Worm (Caenorhabditis elegans) whole organism, young adult: Measurements from ENCODE around the gene R06F6.12.

Source experiments
- B0035.1 ChIP-seq: sonication (generic microtip); optimal IDR thresholded peaks from 2 replicates; lab custom pipeline; 2016; ENCODE audit warnings: missing genetic modification characterization, mild to moderate bottlenecking, missing compliant biosample characterization, missing genotype, missing genetic modification reagents
- C06A6.2 ChIP-seq: fragments of 200-800 bp; sonication (Bioruptor generic); conservative IDR thresholded peaks from 2 replicates; pipeline ENCODE4 v1.3.6; 2022; ENCODE audit warnings: missing genetic modification characterization, missing compliant biosample characterization
- C17E4.6 ChIP-seq: fragments of 200-800 bp; sonication (Bioruptor generic); IDR thresholded peaks from 2 replicates; pipeline ENCODE4 v1.3.6; 2022; ENCODE audit warnings: missing genetic modification reagents, missing genetic modification characterization, missing compliant biosample characterization
- D2030.7 ChIP-seq: fragments of 200-800 bp; sonication (Bioruptor generic); IDR thresholded peaks from 2 replicates; pipeline ENCODE4 v1.3.6; 2022; ENCODE audit warnings: missing genetic modification reagents, missing genetic modification characterization, missing compliant biosample characterization
- F10E7.11 ChIP-seq: sonication (generic microtip); optimal IDR thresholded peaks from 2 replicates; lab custom pipeline; 2017; ENCODE audit warnings: mild to moderate bottlenecking, missing genetic modification characterization, moderate library complexity, missing compliant biosample characterization
- F22D6.2 ChIP-seq: sonication (generic microtip); optimal IDR thresholded peaks from 2 replicates; lab custom pipeline; 2016; ENCODE audit warnings: mild to moderate bottlenecking, missing genetic modification characterization, missing compliant biosample characterization
- F33H1.4 ChIP-seq: fragments of 200-800 bp; sonication (Bioruptor generic); IDR thresholded peaks from 2 replicates; pipeline ENCODE4 v1.3.6; 2022; ENCODE audit warnings: missing genetic modification reagents, missing genetic modification characterization, missing compliant biosample characterization
- F39B2.1 ChIP-seq: fragments of 200-800 bp; sonication (Bioruptor generic); IDR thresholded peaks from 2 replicates; pipeline ENCODE4 v1.3.6; 2022; ENCODE audit warnings: missing genetic modification reagents, missing genetic modification characterization, missing compliant biosample characterization
- F55B11.4 ChIP-seq: sonication (generic microtip); optimal IDR thresholded peaks from 2 replicates; lab custom pipeline; 2016; ENCODE audit warnings: missing compliant biosample characterization, missing genetic modification characterization, borderline replicate concordance; ENCODE audit not compliant: insufficient read depth
- K12H6.12 ChIP-seq: fragments of 200-800 bp; sonication (Bioruptor generic); optimal IDR thresholded peaks from 2 replicates; lab custom pipeline; 2018; ENCODE audit warnings: mild to moderate bottlenecking, missing genetic modification characterization, missing compliant biosample characterization
- Y53F4B.3 ChIP-seq: fragments of 200-800 bp; sonication (Bioruptor generic); IDR thresholded peaks from 2 replicates; pipeline ENCODE4 v1.3.6; 2022; ENCODE audit warnings: missing genetic modification reagents, missing genetic modification characterization, missing compliant biosample characterization
- Y67H2A.10 ChIP-seq: fragments of 200-800 bp; sonication (Bioruptor generic); conservative IDR thresholded peaks from 2 replicates; pipeline ENCODE4 v1.3.6; 2022; ENCODE audit warnings: missing genetic modification reagents, missing genetic modification characterization, missing compliant biosample characterization
- Y79H2A.3 ChIP-seq: fragments of 200-800 bp; sonication (Bioruptor generic); conservative IDR thresholded peaks from 2 replicates; pipeline ENCODE4 v1.3.6; 2022; ENCODE audit warnings: missing genetic modification reagents, missing genetic modification characterization, missing compliant biosample characterization
- ZK185.1 ChIP-seq: sonication (generic microtip); optimal IDR thresholded peaks from 2 replicates; lab custom pipeline; 2016; ENCODE audit warnings: mild to moderate bottlenecking, missing genetic modification characterization, missing compliant biosample characterization; ENCODE audit not compliant: poor library complexity, severe bottlenecking
- athp-1 ChIP-seq: sonication (generic microtip); optimal IDR thresholded peaks from 2 replicates; lab custom pipeline; 2017; ENCODE audit warnings: mild to moderate bottlenecking, missing genetic modification characterization, missing compliant biosample characterization
- bed-2 ChIP-seq: fragments of 200-800 bp; sonication (Bioruptor generic); IDR thresholded peaks from 2 replicates; pipeline ENCODE4 v1.3.6; 2022; ENCODE audit warnings: missing genetic modification reagents, missing genetic modification characterization, missing compliant biosample characterization
- cebp-2 ChIP-seq: fragments of 200-800 bp; sonication (Bioruptor generic); IDR thresholded peaks from 2 replicates; pipeline ENCODE4 v1.3.6; 2022; ENCODE audit warnings: missing genetic modification characterization, missing compliant biosample characterization
- ceh-100 ChIP-seq: fragments of 200-800 bp; sonication (Bioruptor generic); IDR thresholded peaks from 2 replicates; pipeline ENCODE4 v1.3.6; 2022; ENCODE audit warnings: missing genetic modification reagents, missing genetic modification characterization, missing compliant biosample characterization
- ceh-40 ChIP-seq: fragments of 200-800 bp; sonication (Bioruptor generic); IDR thresholded peaks from 2 replicates; pipeline ENCODE4 v1.3.6; 2022; ENCODE audit warnings: missing genetic modification characterization, missing compliant biosample characterization
- ceh-79 ChIP-seq: sonication (generic microtip); optimal IDR thresholded peaks from 2 replicates; lab custom pipeline; 2017; ENCODE audit warnings: mild to moderate bottlenecking, missing genetic modification characterization, missing compliant biosample characterization
- ceh-91 ChIP-seq: fragments of 200-800 bp; sonication (Bioruptor generic); IDR thresholded peaks from 2 replicates; pipeline ENCODE4 v1.3.6; 2022; ENCODE audit warnings: missing genetic modification reagents, missing genetic modification characterization, missing compliant biosample characterization
- chd-7 ChIP-seq: sonication (generic microtip); optimal IDR thresholded peaks from 2 replicates; lab custom pipeline; 2016; ENCODE audit warnings: mild to moderate bottlenecking, missing genetic modification characterization, moderate library complexity, missing compliant biosample characterization
- dpff-1 ChIP-seq: sonication (generic microtip); optimal IDR thresholded peaks from 2 replicates; lab custom pipeline; 2017; ENCODE audit warnings: mild to moderate bottlenecking, missing genetic modification characterization, missing compliant biosample characterization
- efl-1 ChIP-seq: fragments of 150-350 bp; optimal IDR thresholded peaks from 2 replicates; lab custom pipeline; 2014; ENCODE audit warnings: missing biosample characterization, missing genetic modification reagents, missing genetic modification characterization
- ekl-4 ChIP-seq: fragments of 200-800 bp; sonication (Bioruptor generic); IDR thresholded peaks from 2 replicates; pipeline ENCODE4 v1.3.6; 2022; ENCODE audit warnings: missing genetic modification reagents, missing genetic modification characterization, missing compliant biosample characterization
- fkh-3 ChIP-seq: sonication (generic microtip); optimal IDR thresholded peaks from 2 replicates; lab custom pipeline; 2016; ENCODE audit warnings: mild to moderate bottlenecking, missing genetic modification characterization, missing compliant biosample characterization
- him-1 ChIP-seq: sonication (generic microtip); optimal IDR thresholded peaks from 2 replicates; lab custom pipeline; 2016; ENCODE audit warnings: missing genotype, missing genetic modification reagents, missing genetic modification characterization, missing compliant biosample characterization
- lin-26 ChIP-seq: fragments of 200-800 bp; sonication (Bioruptor generic); IDR thresholded peaks from 2 replicates; pipeline ENCODE4 v1.3.6; 2022; ENCODE audit warnings: missing genetic modification reagents, missing genetic modification characterization, missing compliant biosample characterization
- lin-40 ChIP-seq: sonication (generic microtip); optimal IDR thresholded peaks from 2 replicates; lab custom pipeline; 2016; ENCODE audit warnings: missing genetic modification characterization, mild to moderate bottlenecking, missing compliant biosample characterization, missing genotype, missing genetic modification reagents
- lin-54 ChIP-seq: fragments of 200-800 bp; sonication (Bioruptor generic); optimal IDR thresholded peaks from 2 replicates; lab custom pipeline; 2018; ENCODE audit warnings: mild to moderate bottlenecking, missing genetic modification characterization, missing compliant biosample characterization
- lsy-27 ChIP-seq: sonication (generic microtip); optimal IDR thresholded peaks from 2 replicates; lab custom pipeline; 2017; ENCODE audit warnings: missing genetic modification characterization, mild to moderate bottlenecking, missing compliant biosample characterization, antibody characterized with exemption, missing genotype, borderline replicate concordance; ENCODE audit not compliant: insufficient read depth
- mes-4 ChIP-seq: sonication (generic microtip); optimal IDR thresholded peaks from 2 replicates; lab custom pipeline; 2016; ENCODE audit warnings: missing genotype, missing genetic modification characterization, missing compliant biosample characterization
- mxl-1 ChIP-seq: sonication (generic microtip); optimal IDR thresholded peaks from 2 replicates; lab custom pipeline; 2016; ENCODE audit warnings: missing genetic modification characterization, missing compliant biosample characterization
- nfya-2 ChIP-seq: fragments of 200-800 bp; sonication (Bioruptor generic); IDR thresholded peaks from 2 replicates; pipeline ENCODE4 v1.3.6; 2022; ENCODE audit warnings: missing genetic modification reagents, missing genetic modification characterization, missing compliant biosample characterization
- nhr-179 ChIP-seq: sonication (generic microtip); optimal IDR thresholded peaks from 2 replicates; lab custom pipeline; 2016; ENCODE audit warnings: mild to moderate bottlenecking, missing genetic modification characterization, missing compliant biosample characterization
- nhr-27 ChIP-seq: fragments of 200-800 bp; sonication (Bioruptor generic); optimal IDR thresholded peaks from 2 replicates; lab custom pipeline; 2018; ENCODE audit warnings: mild to moderate bottlenecking, missing genetic modification characterization, moderate library complexity, missing compliant biosample characterization
- nhr-90 ChIP-seq: sonication (generic microtip); optimal IDR thresholded peaks from 2 replicates; lab custom pipeline; 2016; ENCODE audit warnings: missing genotype, mild to moderate bottlenecking, missing genetic modification characterization, missing compliant biosample characterization
- pha-4 ChIP-seq: fragments of 150-350 bp; sonication (generic microtip); optimal IDR thresholded peaks from 2 replicates; lab custom pipeline; 2014; ENCODE audit warnings: missing biosample characterization, missing genetic modification reagents, missing genetic modification characterization
- rec-8 ChIP-seq, 2 experiments: sonication (generic microtip); optimal IDR thresholded peaks; 2 replicates each; lab custom pipeline; 2016; ENCODE audit warnings: mild to moderate bottlenecking in 2 of 2, missing genetic modification characterization in 2 of 2, missing genetic modification reagents in 2 of 2, missing genotype in 2 of 2, missing biosample characterization in 1 of 2, missing compliant biosample characterization in 1 of 2, moderate library complexity in 1 of 2
- repo-1 ChIP-seq: sonication (generic microtip); optimal IDR thresholded peaks from 2 replicates; lab custom pipeline; 2017; ENCODE audit warnings: mild to moderate bottlenecking, missing genetic modification characterization, missing compliant biosample characterization
- sdz-38 ChIP-seq: sonication (generic microtip); optimal IDR thresholded peaks from 2 replicates; lab custom pipeline; 2016; ENCODE audit warnings: missing genotype, missing genetic modification characterization, missing compliant biosample characterization
- snpc-1.1 ChIP-seq: sonication (generic microtip); optimal IDR thresholded peaks from 2 replicates; lab custom pipeline; 2017; ENCODE audit warnings: missing genetic modification characterization, mild to moderate bottlenecking, missing compliant biosample characterization, antibody characterized with exemption, moderate library complexity, missing genotype, missing genetic modification reagents; ENCODE audit not compliant: insufficient read depth
- snpc-1.3 ChIP-seq: sonication (generic microtip); optimal IDR thresholded peaks from 2 replicates; lab custom pipeline; 2017; ENCODE audit warnings: missing genetic modification characterization, mild to moderate bottlenecking, missing compliant biosample characterization, antibody characterized with exemption, moderate library complexity, missing genotype, missing genetic modification reagents; ENCODE audit not compliant: insufficient read depth
- snpc-3.4 ChIP-seq: sonication (generic microtip); optimal IDR thresholded peaks from 2 replicates; lab custom pipeline; 2017; ENCODE audit warnings: missing genetic modification characterization, mild to moderate bottlenecking, missing compliant biosample characterization, antibody characterized with exemption, moderate library complexity, missing genotype, missing genetic modification reagents
- unc-130 ChIP-seq: sonication (generic microtip); optimal IDR thresholded peaks from 2 replicates; lab custom pipeline; 2016; ENCODE audit warnings: missing genetic modification reagents, missing genetic modification characterization, missing compliant biosample characterization
- zim-3 ChIP-seq: sonication (generic microtip); optimal IDR thresholded peaks from 2 replicates; lab custom pipeline; 2017; ENCODE audit warnings: mild to moderate bottlenecking, missing genetic modification characterization, moderate library complexity, missing compliant biosample characterization
- ztf-18 ChIP-seq: sonication (generic microtip); optimal IDR thresholded peaks from 2 replicates; lab custom pipeline; 2016; ENCODE audit warnings: missing genotype, mild to moderate bottlenecking, missing genetic modification characterization, missing compliant biosample characterization
- ztf-26 ChIP-seq: sonication (generic microtip); optimal IDR thresholded peaks from 2 replicates; lab custom pipeline; 2017; ENCODE audit warnings: missing genetic modification characterization, missing compliant biosample characterization

R06F6.12 gene

ce11 chrII:10840067-10840466 lies 16.2 kb upstream of the R06F6.12 start:
- TF ChIP-seq fkh-3 (peak; percentile 75), F33H1.4 (GFP tag; lab: Robert Waterston, UW) (peak; percentile 63), rec-8 (tag; optimal IDR thresholded peaks at IDR 0.05; lab: Kevin White, UChicago) (peak; percentile 76 to 94), cebp-2 (GFP tag; lab: Robert Waterston, UW) (peak; percentile 74; the same call in 1 of the 2 replicates), ZK185.1 (tag; lab: Kevin White, UChicago) (peak; percentile 91), athp-1 (tag; lab: Kevin White, UChicago) (peak; percentile 92), pha-4 (no peak), F39B2.1 (GFP tag; lab: Robert Waterston, UW) (no peak), ceh-100 (GFP tag; lab: Robert Waterston, UW) (peak; percentile 79), lsy-27 (tag; lab: Kevin White, UChicago) (peak; percentile 79), C17E4.6 (peak; percentile 76), lin-26 (GFP tag; lab: Robert Waterston, UW) (peak; percentile 92), nhr-90 (tag; lab: Kevin White, UChicago) (peak; percentile 90), nfya-2 (GFP tag; lab: Robert Waterston, UW) (no peak), ztf-26 (tag; lab: Kevin White, UChicago) (peak; percentile 79), F55B11.4 (tag; lab: Kevin White, UChicago) (no peak), Y79H2A.3 (GFP tag; lab: Robert Waterston, UW) (0 out of 2 replicates have a peak, but pooled peaks have one; percentile 29), ztf-18 (tag; lab: Kevin White, UChicago) (peak; percentile 79), zim-3 (tag; lab: Kevin White, UChicago) (peak; percentile 90), snpc-1.1 (tag; lab: Kevin White, UChicago) (peak; percentile 52), bed-2 (GFP tag; lab: Robert Waterston, UW) (0 out of 2 replicates have a peak, but pooled peaks have one; percentile 36), D2030.7 (GFP tag; lab: Robert Waterston, UW) (peak; percentile 43), F22D6.2 (tag; lab: Kevin White, UChicago) (peak; percentile 60), nhr-27 (no peak), C06A6.2 (GFP tag; lab: Robert Waterston, UW) (0 out of 2 replicates have a peak, but pooled peaks have one; percentile 36), dpff-1 (tag; lab: Kevin White, UChicago) (no peak), mes-4 (tag; lab: Kevin White, UChicago) (peak; percentile 82), lin-40 (tag; lab: Kevin White, UChicago) (peak; percentile 78), ceh-91 (GFP tag; lab: Robert Waterston, UW) (no peak), nhr-179 (tag; lab: Kevin White, UChicago) (no peak), F10E7.11 (tag; lab: Kevin White, UChicago) (no peak), unc-130 (GFP tag; lab: Kevin White, UChicago) (peak; percentile 10), sdz-38 (tag; lab: Kevin White, UChicago) (no peak), snpc-3.4 (tag; lab: Kevin White, UChicago) (peak; percentile 75), chd-7 (tag; lab: Kevin White, UChicago) (peak; percentile 84), repo-1 (tag; lab: Kevin White, UChicago) (peak; percentile 87), ceh-40 (peak; percentile 69; the same call in 1 of the 2 replicates), B0035.1 (peak; percentile 48), Y53F4B.3 (no peak), snpc-1.3 (tag; lab: Kevin White, UChicago) (peak; percentile 86), him-1 (tag; lab: Kevin White, UChicago) (peak; percentile 91), lin-54 (GFP tag; lab: Kevin White, UChicago) (peak; percentile 81), efl-1 (GFP tag; lab: Kevin White, UChicago) (peak; percentile 30), mxl-1 (tag; lab: Kevin White, UChicago) (peak; percentile 82), ekl-4 (GFP tag; lab: Robert Waterston, UW) (peak; percentile 83), Y67H2A.10 (GFP tag; lab: Robert Waterston, UW) (0 out of 2 replicates have a peak, but pooled peaks have one; percentile 18), ceh-79 (tag; lab: Kevin White, UChicago) (peak; percentile 84), K12H6.12 (peak; percentile 65)
